Fruit fly (Drosophila melanogaster) whole organism, pupa: ENCODE results near the gene Ube3a.

ENCODE experiments used
- CG10348 ChIP-seq: fragments of 200-800 bp; sonication (Bioruptor generic); IDR thresholded peaks from 2 replicates; pipeline ENCODE4 v1.3.6; 2022; ENCODE audit warnings: missing biosample characterization, missing genetic modification characterization
- CG12605 ChIP-seq: fragments of 200-800 bp; sonication (Bioruptor generic); IDR thresholded peaks from 2 replicates; pipeline ENCODE4 v1.3.6; 2022; ENCODE audit warnings: missing biosample characterization, missing genetic modification characterization
- CG14655 ChIP-seq: fragments of 200-800 bp; sonication (Bioruptor generic); optimal IDR thresholded peaks from 3 replicates; lab custom pipeline; 2017; ENCODE audit warnings: mild to moderate bottlenecking, missing biosample characterization, missing genetic modification reagents, missing genetic modification characterization
- CG15710 ChIP-seq: fragments of 200-800 bp; sonication (Bioruptor generic); optimal IDR thresholded peaks from 2 replicates; lab custom pipeline; 2018; ENCODE audit warnings: missing biosample characterization, mild to moderate bottlenecking, missing genetic modification characterization, moderate library complexity
- CG34367 ChIP-seq: fragments of 200-800 bp; sonication (Bioruptor generic); optimal IDR thresholded peaks from 2 replicates; lab custom pipeline; 2018; ENCODE audit warnings: missing biosample characterization, mild to moderate bottlenecking, missing genetic modification characterization
- CG4496 ChIP-seq: fragments of 200-800 bp; sonication (Bioruptor generic); IDR thresholded peaks from 3 replicates; pipeline ENCODE4 v1.3.6; 2022; ENCODE audit warnings: missing biosample characterization, missing genetic modification characterization
- CG8301 ChIP-seq: fragments of 200-800 bp; sonication (Bioruptor generic); optimal IDR thresholded peaks from 2 replicates; lab custom pipeline; 2018; ENCODE audit warnings: missing biosample characterization, mild to moderate bottlenecking, missing genetic modification characterization
- D1 ChIP-seq: fragments of 200-800 bp; sonication (Bioruptor generic); optimal IDR thresholded peaks from 2 replicates; lab custom pipeline; 2018; ENCODE audit warnings: missing biosample characterization, mild to moderate bottlenecking, missing genetic modification characterization, moderate library complexity
- EcR ChIP-seq: fragments of 200-800 bp; sonication (Bioruptor generic); optimal IDR thresholded peaks from 3 replicates; lab custom pipeline; 2019; ENCODE audit warnings: missing biosample characterization, missing genetic modification characterization, mild to moderate bottlenecking, moderate library complexity, missing genetic modification reagents
- Ets98B ChIP-seq: fragments of 200-800 bp; sonication (Bioruptor generic); IDR thresholded peaks from 2 replicates; pipeline ENCODE4 v1.3.6; 2022; ENCODE audit warnings: missing biosample characterization, missing genetic modification characterization
- Pif1B ChIP-seq: fragments of 200-800 bp; sonication (Bioruptor generic); optimal IDR thresholded peaks from 3 replicates; lab custom pipeline; 2016; ENCODE audit warnings: missing biosample characterization, missing genetic modification characterization
- gl ChIP-seq: fragments of 200-800 bp; sonication (Bioruptor generic); optimal IDR thresholded peaks from 2 replicates; lab custom pipeline; 2018; ENCODE audit warnings: missing biosample characterization, mild to moderate bottlenecking, missing genetic modification characterization
- rn ChIP-seq: fragments of 200-800 bp; sonication (Bioruptor generic); IDR thresholded peaks from 2 replicates; pipeline ENCODE4 v1.3.6; 2022; ENCODE audit warnings: missing biosample characterization, missing genetic modification characterization

DNA sequence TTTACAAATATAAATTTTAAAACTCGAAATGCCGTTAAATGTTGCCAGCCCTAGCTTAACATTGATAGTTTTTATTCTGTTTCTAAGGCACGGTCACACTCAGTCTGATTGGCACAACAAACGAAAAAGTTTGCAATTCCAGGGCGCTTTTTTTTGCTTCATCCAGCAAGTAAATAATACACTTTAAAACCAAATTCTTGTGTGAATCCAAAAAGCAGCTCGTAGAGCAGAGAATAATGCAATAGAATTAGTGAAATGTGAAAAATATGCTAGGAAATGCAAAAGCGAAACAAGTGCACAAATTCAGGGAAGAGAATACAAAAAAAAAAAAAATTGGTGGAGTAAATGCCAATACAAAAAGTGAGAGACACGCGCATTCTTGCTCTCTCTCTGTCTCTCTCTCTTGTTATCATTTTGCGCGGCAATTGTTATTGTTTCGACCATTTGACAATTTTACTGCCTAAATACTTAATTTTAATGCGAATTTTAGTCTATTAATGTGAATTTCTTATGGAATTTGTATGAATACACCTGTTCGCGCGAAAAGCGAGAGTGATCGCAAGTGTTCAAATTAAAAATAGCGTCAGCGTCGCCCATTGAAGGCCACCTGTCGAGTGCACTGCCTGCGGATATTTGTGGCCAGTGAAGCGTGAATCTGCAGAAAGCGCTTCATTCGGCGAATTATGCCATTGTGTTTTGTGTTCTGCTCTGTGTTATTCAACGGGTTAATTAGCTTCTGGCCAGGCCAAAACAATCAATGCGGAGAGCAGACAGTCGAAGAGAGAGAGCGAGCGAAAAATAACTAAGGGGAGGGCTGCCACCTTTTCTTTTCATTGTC lies 4.2 kb upstream of the Ube3a start, which contains the start of gene CG42671:
- TF ChIP-seq EcR (GFP tag; lab: Kevin White, UChicago) (no peak), rn (GFP tag; lab: Robert Waterston, UW) (no peak), Pif1B (peak; percentile 14), CG4496 (GFP tag; lab: Robert Waterston, UW) (no peak), gl (tag; lab: Kevin White, UChicago) (peak; percentile 55), D1 (peak; percentile 74), CG10348 (GFP tag; lab: Robert Waterston, UW) (no peak), CG34367 (tag; lab: Kevin White, UChicago) (peak; percentile 17), CG12605 (GFP tag; lab: Robert Waterston, UW) (no peak), CG8301 (peak; percentile 9), Ets98B (GFP tag; lab: Robert Waterston, UW) (peak; percentile 10; the same call in 1 of the 2 replicates), CG15710 (tag; lab: Kevin White, UChicago) (peak; percentile 20), CG14655 (GFP tag; lab: Kevin White, UChicago) (no peak)
